Fruit fly (Drosophila melanogaster): Measurements from ENCODE around the gene CG3909.

- TF ChIP-seq CG13204 (GFP tag; optimal IDR thresholded peaks at IDR 0.05) (no peak), gl (tag; optimal IDR thresholded peaks at IDR 0.05) (no peak), D1 (tag; optimal IDR thresholded peaks at IDR 0.05) (no peak), CG15710 (tag; optimal IDR thresholded peaks at IDR 0.05) (no peak), rn (GFP tag; IDR thresholded peaks at IDR 0.05) (no peak), Ets98B (GFP tag; IDR thresholded peaks at IDR 0.05) (no peak), CG8301 (tag; optimal IDR thresholded peaks at IDR 0.05) (no peak), EcR (GFP tag; optimal IDR thresholded peaks at IDR 0.05) (no peak)
These were observed 5.5 kb downstream of the CG3909 start, which contains the start of gene CG12811 for dm6 chr3R:10048775-10048841.

All from whole organism, pupa.